Fruit fly (Drosophila melanogaster): ENCODE data around the gene CG13693.

CG13693 gene

DNA sequence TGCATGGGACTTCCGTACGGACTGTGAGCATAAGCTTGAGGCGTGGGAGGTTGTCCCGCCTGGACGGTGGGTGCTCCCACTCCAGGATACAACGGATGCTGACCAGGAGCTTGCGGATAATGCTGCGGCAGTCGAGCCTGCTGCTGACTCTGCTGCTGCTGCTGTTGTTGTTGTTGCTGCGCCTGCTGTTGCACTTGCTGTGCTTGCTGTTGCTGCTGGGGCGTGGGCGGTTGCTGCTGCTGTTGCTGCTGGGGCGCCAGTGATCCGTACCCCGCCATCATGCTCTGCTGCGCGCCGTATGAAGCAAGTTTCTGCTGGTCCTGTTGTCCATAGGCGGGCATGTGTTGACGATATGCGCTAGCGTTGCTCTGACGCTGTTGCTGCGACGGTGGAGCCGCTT, 9.1 kb downstream of the CG13693 start:
- no peak for TF ChIP-seq Atf3 (GFP tag; optimal IDR thresholded peaks at IDR 0.05)
- no peak for TF ChIP-seq aop (GFP tag; IDR thresholded peaks at IDR 0.05)
- TF ChIP-seq Med (GFP tag), result no peak
- no peak for TF ChIP-seq Kr (GFP tag; optimal IDR thresholded peaks at IDR 0.05)
- TF ChIP-seq CG2712 (tag; optimal IDR thresholded peaks at IDR 0.05), result no peak
- no peak for TF ChIP-seq CG18619 (GFP tag; optimal IDR thresholded peaks at IDR 0.05)
- no peak for TF ChIP-seq CG33213 (GFP tag; optimal IDR thresholded peaks at IDR 0.05)
- TF ChIP-seq CG18011 (GFP tag; optimal IDR thresholded peaks at IDR 0.05), result no peak
- TF ChIP-seq Oli (tag; optimal IDR thresholded peaks at IDR 0.05), result no peak
- TF ChIP-seq slbo (GFP tag; IDR thresholded peaks at IDR 0.05), result no peak

DNA sequence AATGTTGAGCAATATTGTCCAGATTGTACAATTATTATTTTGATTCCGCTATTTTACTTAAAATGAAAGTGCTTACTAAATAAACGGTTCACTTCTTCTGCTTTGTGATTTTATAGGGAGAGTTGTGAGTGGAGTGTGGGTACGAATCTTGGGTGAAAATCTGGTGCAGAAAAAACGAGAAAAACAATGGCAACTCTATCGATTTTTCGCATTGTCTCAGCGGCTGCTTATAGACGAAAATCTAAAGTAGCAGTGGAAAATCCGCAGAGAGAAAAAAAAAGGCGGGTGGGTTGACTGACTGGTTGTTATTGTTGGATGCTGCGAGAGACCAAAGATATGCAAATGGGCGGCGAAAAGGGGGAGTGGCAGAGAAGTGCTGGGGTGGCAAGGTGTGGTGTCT, 10.8 kb downstream of the CG13693 start:
- TF ChIP-seq chm (GFP tag; IDR thresholded peaks at IDR 0.05) (peak; percentile 33; the same call in 1 of the 2 replicates), pros (GFP tag; optimal IDR thresholded peaks at IDR 0.05) (peak; percentile 22), CG33557 (GFP tag; optimal IDR thresholded peaks at IDR 0.05) (no peak), HLH3B (GFP tag; IDR thresholded peaks at IDR 0.05) (no peak), C15 (GFP tag; IDR thresholded peaks at IDR 0.05) (no peak), CG10959 (GFP tag; IDR thresholded peaks at IDR 0.05) (no peak), MBD-R2 (GFP tag; IDR thresholded peaks at IDR 0.05) (0 out of 2 replicates have a peak, but pooled peaks have one; percentile 36), CG2678 (tag; optimal IDR thresholded peaks at IDR 0.05) (no peak), nerfin-1 (tag; optimal IDR thresholded peaks at IDR 0.05) (peak; percentile 11), Xbp1 (GFP tag; optimal IDR thresholded peaks at IDR 0.05) (no peak), onecut (GFP tag; IDR thresholded peaks at IDR 0.05) (peak; percentile 91), chinmo (GFP tag; IDR thresholded peaks at IDR 0.05; ENCODE audit: partially characterized antibody) (0 out of 4 replicates have a peak, but pooled peaks have one; percentile 52), CG16863 (GFP tag; optimal IDR thresholded peaks at IDR 0.05) (no peak)

DNA sequence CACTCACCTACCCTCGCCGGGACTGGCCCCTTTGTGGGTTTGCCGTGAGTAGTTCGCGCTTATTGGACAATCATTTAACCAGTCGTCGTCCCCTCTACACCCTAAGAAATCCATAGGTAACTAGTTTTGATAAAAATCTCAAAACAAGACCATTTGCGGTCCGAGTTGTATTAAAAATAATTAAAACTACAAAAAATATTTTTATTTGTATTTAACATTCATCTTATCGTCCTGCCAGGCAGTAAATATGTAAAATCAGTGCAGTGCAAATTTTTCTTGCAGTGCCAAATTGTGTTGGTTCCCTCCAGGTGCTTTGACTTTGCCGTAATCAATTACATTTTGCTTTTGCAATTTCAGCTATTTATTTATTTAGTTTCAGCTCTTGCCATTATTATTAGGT, 11.5 kb downstream of the CG13693 start:
- TF ChIP-seq dan (GFP tag; IDR thresholded peaks at IDR 0.05), result no peak
- TF ChIP-seq CG10654 (GFP tag; optimal IDR thresholded peaks at IDR 0.05), result peak; percentile 6
- TF ChIP-seq Fer3 (tag; optimal IDR thresholded peaks at IDR 0.05), result peak; percentile 28
- TF ChIP-seq danr (GFP tag; IDR thresholded peaks at IDR 0.05), result 0 out of 2 replicates have a peak, but pooled peaks have one; percentile 7
- TF ChIP-seq lab (GFP tag; optimal IDR thresholded peaks at IDR 0.05), result peak; percentile 53
- TF ChIP-seq klu (GFP tag; IDR thresholded peaks at IDR 0.05), result 0 out of 2 replicates have a peak, but pooled peaks have one; percentile 16
- TF ChIP-seq Drgx (GFP tag; IDR thresholded peaks at IDR 0.05), result peak; percentile 83
- TF ChIP-seq org-1 (GFP tag; optimal IDR thresholded peaks at IDR 0.05), result no peak
- peak; percentile 35; the same call in 1 of the 2 replicates for TF ChIP-seq ap (GFP tag; IDR thresholded peaks at IDR 0.05)
- TF ChIP-seq ttk (GFP tag; IDR thresholded peaks at IDR 0.05), result 0 out of 2 replicates have a peak, but pooled peaks have one; percentile 27
- peak; percentile 30 for TF ChIP-seq Meics (GFP tag; optimal IDR thresholded peaks at IDR 0.05)
- no peak for TF ChIP-seq pan (optimal IDR thresholded peaks at IDR 0.05)
- peak in 1 of 2 experiments; percentile 56 for TF ChIP-seq pan (GFP tag; optimal IDR thresholded peaks at IDR 0.05 in 1 of 2, IDR thresholded peaks at IDR 0.05 in 1 of 2)
- TF ChIP-seq CG2120 (GFP tag; optimal IDR thresholded peaks at IDR 0.05), result peak; percentile 66
- TF ChIP-seq Pdp1 (GFP tag; optimal IDR thresholded peaks at IDR 0.05), result peak in 1 of 2 experiments; percentile 8
- TF ChIP-seq CG14441 (GFP tag; IDR thresholded peaks at IDR 0.05), result peak; percentile 54; the same call in 1 of the 2 replicates
- peak; percentile 24 for TF ChIP-seq CG6683 (GFP tag; optimal IDR thresholded peaks at IDR 0.05)
- no peak for TF ChIP-seq PHDP (tag; optimal IDR thresholded peaks at IDR 0.05)
- TF ChIP-seq CG18599 (GFP tag; optimal IDR thresholded peaks at IDR 0.05), result peak; percentile 67
- TF ChIP-seq stc (GFP tag; IDR thresholded peaks at IDR 0.05), result peak; percentile 29; the same call in 1 of the 2 replicates
- peak; percentile 15; the same call in 1 of the 2 replicates for TF ChIP-seq MBD-R2 (GFP tag; IDR thresholded peaks at IDR 0.05)
- no peak for TF ChIP-seq ranshi (GFP tag; IDR thresholded peaks at IDR 0.05)
- TF ChIP-seq cwo (GFP tag; optimal IDR thresholded peaks at IDR 0.05), result peak; percentile 42
- peak; percentile 16 for TF ChIP-seq Oli (tag; optimal IDR thresholded peaks at IDR 0.05)
- TF ChIP-seq GATAe (GFP tag; conservative IDR thresholded peaks at IDR 0.05), result no peak
- TF ChIP-seq CG13775 (GFP tag; optimal IDR thresholded peaks at IDR 0.05), result peak; percentile 9
- TF ChIP-seq Atf6 (GFP tag; IDR thresholded peaks at IDR 0.05), result peak; percentile 34
- 0 out of 2 replicates have a peak, but pooled peaks have one; percentile 21 for TF ChIP-seq CG6272 (GFP tag; IDR thresholded peaks at IDR 0.05)

Data from whole organism, embryonic.